Fruit fly (Drosophila melanogaster) whole organism, embryonic: ENCODE data around the gene CG42393.

Experiments used
- Antp ChIP-seq: fragments of 200-800 bp; sonication (Bioruptor generic); optimal IDR thresholded peaks from 3 replicates; lab custom pipeline; 2016; ENCODE audit warnings: missing biosample characterization, missing genetic modification characterization
- Bgb ChIP-seq: fragments of 200-800 bp; sonication (Bioruptor generic); IDR thresholded peaks from 2 replicates; pipeline ENCODE4 v1.3.6; 2022; ENCODE audit warnings: missing biosample characterization, missing genetic modification characterization; ENCODE audit not compliant: partially characterized antibody
- CG10979 ChIP-seq: fragments of 200-800 bp; sonication (Bioruptor generic); optimal IDR thresholded peaks from 2 replicates; lab custom pipeline; 2018; ENCODE audit warnings: missing biosample characterization, mild to moderate bottlenecking, missing genetic modification characterization, moderate library complexity
- CG11695 ChIP-seq: fragments of 200-800 bp; sonication (Bioruptor generic); IDR thresholded peaks from 3 replicates; pipeline ENCODE4 v1.3.6; 2022; ENCODE audit warnings: missing biosample characterization, missing genetic modification characterization
- CG13123 ChIP-seq: fragments of 200-800 bp; sonication (Bioruptor generic); optimal IDR thresholded peaks from 2 replicates; lab custom pipeline; 2016; ENCODE audit warnings: missing biosample characterization, missing genetic modification characterization
- CG13894 ChIP-seq: fragments of 200-800 bp; sonication (Bioruptor generic); optimal IDR thresholded peaks from 3 replicates; lab custom pipeline; 2018; ENCODE audit warnings: missing biosample characterization, mild to moderate bottlenecking, missing genetic modification characterization, moderate library complexity
- CG14667 ChIP-seq: fragments of 200-800 bp; sonication (Bioruptor generic); IDR thresholded peaks from 2 replicates; pipeline ENCODE4 v1.3.6; 2022; ENCODE audit warnings: missing biosample characterization, missing genetic modification characterization
- CG1529 ChIP-seq: fragments of 200-800 bp; sonication (Bioruptor generic); optimal IDR thresholded peaks from 3 replicates; lab custom pipeline; 2018; ENCODE audit warnings: missing biosample characterization, missing genetic modification characterization
- CG16863 ChIP-seq: fragments of 200-800 bp; sonication (Bioruptor generic); optimal IDR thresholded peaks from 3 replicates; lab custom pipeline; 2016; ENCODE audit warnings: missing biosample characterization, missing genetic modification characterization
- CG2129 ChIP-seq: fragments of 200-800 bp; sonication (Bioruptor generic); IDR thresholded peaks from 2 replicates; pipeline ENCODE4 v1.3.6; 2022; ENCODE audit warnings: missing biosample characterization, missing genetic modification characterization; ENCODE audit not compliant: partially characterized antibody
- CG2202 ChIP-seq: fragments of 200-800 bp; sonication (Bioruptor generic); optimal IDR thresholded peaks from 2 replicates; lab custom pipeline; 2018; ENCODE audit warnings: missing biosample characterization, mild to moderate bottlenecking, missing genetic modification characterization
- CG32767 ChIP-seq: fragments of 200-800 bp; sonication (Bioruptor generic); IDR thresholded peaks from 2 replicates; pipeline ENCODE4 v1.3.6; 2022; ENCODE audit warnings: missing biosample characterization, missing genetic modification characterization
- CG43689 ChIP-seq: fragments of 200-800 bp; sonication (Bioruptor generic); IDR thresholded peaks from 2 replicates; pipeline ENCODE4 v1.3.6; 2022; ENCODE audit warnings: missing biosample characterization, missing genetic modification characterization
- CG4404 ChIP-seq: fragments of 200-800 bp; sonication (Bioruptor generic); IDR thresholded peaks from 2 replicates; pipeline ENCODE4 v1.3.6; 2022; ENCODE audit warnings: missing biosample characterization, missing genetic modification characterization
- CG6689 ChIP-seq: fragments of 200-800 bp; sonication (Bioruptor generic); IDR thresholded peaks from 2 replicates; pipeline ENCODE4 v1.3.6; 2022; ENCODE audit warnings: missing biosample characterization, missing genetic modification characterization
- CG6765 ChIP-seq: fragments of 200-800 bp; sonication (Bioruptor generic); optimal IDR thresholded peaks from 3 replicates; lab custom pipeline; 2017; ENCODE audit warnings: missing biosample characterization, mild to moderate bottlenecking, missing genetic modification characterization
- CG7357 ChIP-seq: fragments of 200-800 bp; sonication (Bioruptor generic); IDR thresholded peaks from 3 replicates; pipeline ENCODE4 v1.3.6; 2022; ENCODE audit warnings: missing biosample characterization, missing genetic modification characterization
- CG7963 ChIP-seq: fragments of 200-800 bp; sonication (Bioruptor generic); IDR thresholded peaks from 3 replicates; pipeline ENCODE4 v1.3.6; 2022; ENCODE audit warnings: missing biosample characterization, missing genetic modification characterization; ENCODE audit not compliant: partially characterized antibody
- CrebB ChIP-seq: fragments of 200-800 bp; sonication (Bioruptor generic); optimal IDR thresholded peaks from 3 replicates; lab custom pipeline; 2018; ENCODE audit warnings: missing biosample characterization, mild to moderate bottlenecking, missing genetic modification characterization
- D19A ChIP-seq: fragments of 200-800 bp; optimal IDR thresholded peaks from 3 replicates; lab custom pipeline; 2019; ENCODE audit warnings: missing biosample characterization, mild to moderate bottlenecking, missing genetic modification characterization, moderate library complexity
- Dek ChIP-seq: fragments of 200-800 bp; sonication (Bioruptor generic); optimal IDR thresholded peaks from 3 replicates; lab custom pipeline; 2019; ENCODE audit warnings: missing biosample characterization, mild to moderate bottlenecking, missing genetic modification characterization, moderate library complexity
- Kr ChIP-seq: fragments of 200-800 bp; sonication (Bioruptor generic); optimal IDR thresholded peaks from 2 replicates; lab custom pipeline; 2017; ENCODE audit warnings: missing biosample characterization, mild to moderate bottlenecking, missing genetic modification characterization
- Optix ChIP-seq: fragments of 200-800 bp; sonication (Bioruptor generic); IDR thresholded peaks from 3 replicates; pipeline ENCODE4 v1.3.6; 2022; ENCODE audit warnings: missing biosample characterization, missing genetic modification characterization
- Ravus ChIP-seq: fragments of 200-800 bp; sonication (Bioruptor generic); IDR thresholded peaks from 2 replicates; pipeline ENCODE4 v1.3.6; 2022; ENCODE audit warnings: missing biosample characterization, missing genetic modification characterization
- Taf1 ChIP-seq: fragments of 200-800 bp; sonication (Bioruptor generic); IDR thresholded peaks from 2 replicates; pipeline ENCODE4 v1.3.6; 2022; ENCODE audit warnings: missing biosample characterization, missing genetic modification characterization
- corto ChIP-seq: fragments of 200-800 bp; sonication (Bioruptor generic); optimal IDR thresholded peaks from 2 replicates; lab custom pipeline; 2016; ENCODE audit warnings: missing biosample characterization, mild to moderate bottlenecking, missing genetic modification characterization, moderate library complexity
- dan ChIP-seq: fragments of 200-800 bp; sonication (Bioruptor generic); IDR thresholded peaks from 2 replicates; pipeline ENCODE4 v1.3.6; 2022; ENCODE audit warnings: missing biosample characterization, missing genetic modification characterization
- dmrt11E ChIP-seq: fragments of 200-800 bp; sonication (Bioruptor generic); optimal IDR thresholded peaks from 3 replicates; lab custom pipeline; 2018; ENCODE audit warnings: missing biosample characterization, mild to moderate bottlenecking, missing genetic modification characterization, moderate library complexity
- esg ChIP-seq: fragments of 200-800 bp; sonication (Bioruptor generic); conservative IDR thresholded peaks from 2 replicates; pipeline ENCODE4 v1.3.6; 2022; ENCODE audit warnings: missing biosample characterization, missing genetic modification characterization
- fru ChIP-seq: fragments of >200 bp; optimal IDR thresholded peaks from 2 replicates; lab custom pipeline; 2017
- ftz-f1 ChIP-seq: fragments of 200-800 bp; sonication (Bioruptor generic); optimal IDR thresholded peaks from 2 replicates; lab custom pipeline; 2016; ENCODE audit warnings: missing biosample characterization, missing genetic modification characterization
- grau ChIP-seq: fragments of 200-800 bp; optimal IDR thresholded peaks from 3 replicates; lab custom pipeline; 2019; ENCODE audit warnings: missing biosample characterization, mild to moderate bottlenecking, missing genetic modification characterization, moderate library complexity
- grn ChIP-seq: fragments of 200-800 bp; sonication (Bioruptor generic); optimal IDR thresholded peaks from 3 replicates; lab custom pipeline; 2017; ENCODE audit warnings: missing biosample characterization, missing genetic modification characterization
- gsb-n ChIP-seq: fragments of 200-800 bp; sonication (Bioruptor generic); optimal IDR thresholded peaks from 3 replicates; lab custom pipeline; 2018; ENCODE audit warnings: missing biosample characterization, mild to moderate bottlenecking, missing genetic modification characterization
- gt ChIP-seq: fragments of 200-800 bp; sonication (Bioruptor generic); IDR thresholded peaks from 2 replicates; pipeline ENCODE4 v1.3.6; 2022; ENCODE audit warnings: missing biosample characterization, missing genetic modification characterization
- lab ChIP-seq: fragments of 200-800 bp; sonication (Bioruptor generic); optimal IDR thresholded peaks from 3 replicates; lab custom pipeline; 2017; ENCODE audit warnings: missing biosample characterization, missing genetic modification characterization, mild to moderate bottlenecking, moderate library complexity, missing genetic modification reagents
- lbe ChIP-seq: fragments of 200-800 bp; sonication (Bioruptor generic); optimal IDR thresholded peaks from 2 replicates; lab custom pipeline; 2016; ENCODE audit warnings: missing biosample characterization, mild to moderate bottlenecking, missing genetic modification characterization
- mld ChIP-seq: fragments of 200-800 bp; sonication (Bioruptor generic); IDR thresholded peaks from 3 replicates; pipeline ENCODE4 v1.3.6; 2022; ENCODE audit warnings: missing biosample characterization, missing genetic modification characterization; ENCODE audit not compliant: partially characterized antibody
- nmo ChIP-seq: fragments of 200-800 bp; sonication (Bioruptor generic); optimal IDR thresholded peaks from 2 replicates; lab custom pipeline; 2018; ENCODE audit warnings: missing biosample characterization, mild to moderate bottlenecking, missing genetic modification characterization, moderate library complexity
- run ChIP-seq: fragments of 200-800 bp; sonication (Bioruptor generic); optimal IDR thresholded peaks from 3 replicates; lab custom pipeline; 2018; ENCODE audit warnings: missing biosample characterization, mild to moderate bottlenecking, missing genetic modification characterization
- sc ChIP-seq, 3 experiments: fragments of >200 bp in 2 of 3; fragments of 200-800 bp in 1 of 3; sonication (Bioruptor generic) in 1 of 3; optimal IDR thresholded peaks; 2 replicates in 2 of 3; 3 replicates in 1 of 3; lab custom pipeline; 2017; ENCODE audit warnings: mild to moderate bottlenecking in 1 of 3, missing biosample characterization in 1 of 3, missing genetic modification characterization in 1 of 3, missing genetic modification reagents in 1 of 3
- scrt ChIP-seq: fragments of 200-800 bp; sonication (Bioruptor generic); optimal IDR thresholded peaks from 2 replicates; lab custom pipeline; 2018; ENCODE audit warnings: missing biosample characterization, mild to moderate bottlenecking, missing genetic modification characterization, moderate library complexity
- sens-2 ChIP-seq: fragments of 200-800 bp; sonication (Bioruptor generic); IDR thresholded peaks from 2 replicates; pipeline ENCODE4 v1.3.6; 2022; ENCODE audit warnings: missing biosample characterization, missing genetic modification characterization
- sim ChIP-seq: fragments of 200-800 bp; sonication (Bioruptor generic); IDR thresholded peaks from 2 replicates; pipeline ENCODE4 v1.3.6; 2022; ENCODE audit warnings: missing biosample characterization, missing genetic modification characterization
- slp2 ChIP-seq: fragments of 200-800 bp; sonication (Bioruptor generic); optimal IDR thresholded peaks from 2 replicates; lab custom pipeline; 2016; ENCODE audit warnings: missing biosample characterization, missing genetic modification characterization
- stc ChIP-seq: fragments of 200-800 bp; sonication (Bioruptor generic); IDR thresholded peaks from 2 replicates; pipeline ENCODE4 v1.3.6; 2022; ENCODE audit warnings: missing biosample characterization, missing genetic modification characterization
- sug ChIP-seq: fragments of 200-800 bp; optimal IDR thresholded peaks from 2 replicates; lab custom pipeline; 2019; ENCODE audit warnings: missing biosample characterization, mild to moderate bottlenecking, missing genetic modification characterization, moderate library complexity
- tio ChIP-seq: fragments of 200-800 bp; sonication (Bioruptor generic); optimal IDR thresholded peaks from 2 replicates; lab custom pipeline; 2017; ENCODE audit warnings: missing biosample characterization, missing genetic modification characterization, inconsistent platforms
- tup ChIP-seq: fragments of 200-800 bp; sonication (Bioruptor generic); optimal IDR thresholded peaks from 2 replicates; lab custom pipeline; 2016; ENCODE audit warnings: missing biosample characterization, mild to moderate bottlenecking, missing genetic modification characterization, moderate library complexity
- zfh1 ChIP-seq: fragments of 200-800 bp; sonication (Bioruptor generic); IDR thresholded peaks from 3 replicates; pipeline ENCODE4 v1.3.6; 2022; ENCODE audit warnings: missing biosample characterization, missing genetic modification characterization

The CG42393 gene

DNA sequence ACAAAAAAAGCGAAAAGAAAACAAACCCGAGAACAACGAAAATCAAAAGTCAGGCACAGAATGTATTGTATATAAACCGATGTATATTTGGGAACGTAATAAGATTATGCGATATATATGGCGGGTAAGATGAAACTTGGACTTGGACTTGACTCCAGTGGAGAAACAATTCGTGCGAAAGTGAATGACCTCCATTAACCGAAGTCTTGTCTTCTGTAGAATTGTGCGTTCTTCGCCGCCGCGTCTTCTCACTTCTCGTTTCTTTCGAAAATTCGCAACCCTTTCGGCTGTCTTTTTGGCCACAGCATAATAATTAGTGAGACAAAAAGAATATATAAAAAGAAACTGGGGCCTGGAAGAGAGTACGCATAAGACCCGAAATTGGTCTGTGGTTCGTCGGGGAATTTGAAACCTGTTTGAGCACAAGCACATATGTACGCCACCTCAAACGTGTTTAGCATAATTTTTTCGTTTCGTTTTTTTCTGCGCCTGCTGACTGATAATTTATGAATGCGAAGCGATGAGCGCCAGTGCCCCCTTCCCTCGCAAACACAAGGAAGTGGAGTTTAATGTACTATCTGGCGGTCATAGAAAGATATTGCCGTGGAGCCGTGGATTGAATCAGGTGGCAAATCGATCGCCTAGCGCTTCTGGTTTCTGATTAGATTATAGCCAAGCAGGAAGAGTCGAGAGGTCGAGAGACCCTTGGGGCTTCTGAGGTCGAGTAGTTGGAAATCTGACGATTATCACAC lies 34.9 kb upstream of the CG42393 start (continued):
- no peak for TF ChIP-seq stc (GFP tag; lab: Robert Waterston, UW)
- TF ChIP-seq CG13894 (tag; lab: Kevin White, UChicago) = peak; percentile 9
- TF ChIP-seq nmo (GFP tag; lab: Kevin White, UChicago) = no peak
- no peak for TF ChIP-seq esg (GFP tag; lab: Robert Waterston, UW)
- no peak for TF ChIP-seq run (tag; lab: Kevin White, UChicago)
- TF ChIP-seq D19A = no peak
- TF ChIP-seq dan (GFP tag; lab: Robert Waterston, UW) = no peak
- TF ChIP-seq sens-2 (GFP tag; lab: Robert Waterston, UW) = no peak
- TF ChIP-seq CG1529 (GFP tag; lab: Kevin White, UChicago) = no peak
- TF ChIP-seq CG2129 (GFP tag; lab: Robert Waterston, UW) = no peak
- no peak for TF ChIP-seq fru
- TF ChIP-seq CG16863 (GFP tag; lab: Kevin White, UChicago) = no peak
- TF ChIP-seq lab (GFP tag; lab: Kevin White, UChicago) = no peak
- TF ChIP-seq tup (GFP tag; lab: Kevin White, UChicago) = no peak
- TF ChIP-seq tio = no peak
- TF ChIP-seq CG4404 (GFP tag; lab: Robert Waterston, UW) = no peak
- peak; percentile 26 for TF ChIP-seq grn (GFP tag; lab: Kevin White, UChicago)
- TF ChIP-seq dmrt11E = no peak
- TF ChIP-seq sim (GFP tag; lab: Robert Waterston, UW) = no peak
- TF ChIP-seq lbe (GFP tag; lab: Kevin White, UChicago) = peak; percentile 51
- no peak for TF ChIP-seq grau (tag; lab: Kevin White, UChicago)
- no peak for TF ChIP-seq Antp
- TF ChIP-seq Dek (tag; lab: Kevin White, UChicago) = no peak
- TF ChIP-seq mld (GFP tag; lab: Robert Waterston, UW) = no peak
- no peak for TF ChIP-seq scrt (GFP tag; lab: Kevin White, UChicago)
- no peak for TF ChIP-seq CG43689 (GFP tag; lab: Robert Waterston, UW)
- TF ChIP-seq CrebB (tag; lab: Kevin White, UChicago) = no peak
- peak; percentile 65 for TF ChIP-seq ftz-f1 (GFP tag; lab: Kevin White, UChicago)
- TF ChIP-seq corto (GFP tag; lab: Kevin White, UChicago) = no peak
- TF ChIP-seq Bgb (GFP tag; lab: Robert Waterston, UW) = no peak
- no peak for TF ChIP-seq CG7357 (GFP tag; lab: Robert Waterston, UW)
- no peak for TF ChIP-seq Optix
- no peak for TF ChIP-seq CG2202 (tag; lab: Kevin White, UChicago)
- no peak for TF ChIP-seq zfh1 (GFP tag; lab: Robert Waterston, UW)
- no peak for TF ChIP-seq gt (GFP tag; lab: Robert Waterston, UW)
- TF ChIP-seq CG14667 (GFP tag; lab: Robert Waterston, UW) = no peak

DNA sequence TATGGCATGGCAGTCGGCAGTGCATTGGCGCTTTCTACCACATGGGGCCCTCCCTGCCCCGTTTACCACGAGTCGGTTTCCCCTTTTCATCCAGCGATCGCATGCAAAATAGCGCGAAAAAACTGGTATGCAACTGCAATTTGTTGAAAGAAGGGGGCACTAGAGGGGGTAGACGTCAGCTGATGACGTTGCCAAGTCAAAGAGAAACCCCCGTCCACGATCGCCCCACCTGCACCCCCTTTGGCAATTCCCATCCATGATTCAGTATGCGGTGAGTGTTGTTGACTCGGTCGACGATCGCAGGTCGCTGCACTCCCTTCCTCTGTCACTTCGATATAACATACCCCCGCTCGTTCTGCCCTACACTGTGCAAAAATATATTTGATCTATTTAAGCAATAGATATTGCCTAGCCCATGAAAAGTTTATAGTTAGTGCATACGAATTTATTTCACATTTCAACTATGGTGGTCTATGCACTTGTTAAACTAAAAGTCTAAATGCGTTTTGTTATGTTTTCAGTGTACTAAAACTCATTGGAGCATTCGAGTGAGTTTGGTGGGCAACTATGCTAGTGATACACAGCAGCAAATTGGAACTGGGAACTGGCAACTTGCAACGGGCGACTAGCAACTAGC lies 33.7 kb upstream of the CG42393 start:
- TF ChIP-seq CG10979 (peak; percentile 93), CG32767 (GFP tag; lab: Robert Waterston, UW) (peak; percentile 58; the same call in 1 of the 2 replicates), CG6765 (GFP tag; lab: Kevin White, UChicago) (no peak), Taf1 (GFP tag; lab: Robert Waterston, UW) (no peak), Ravus (GFP tag; lab: Robert Waterston, UW) (no peak), CG7963 (GFP tag; lab: Robert Waterston, UW) (no peak), gsb-n (tag; lab: Kevin White, UChicago) (peak; percentile 89), CG11695 (GFP tag; lab: Robert Waterston, UW) (peak; percentile 53; the same call in 1 of the 3 replicates), sc (optimal IDR thresholded peaks at IDR 0.05; lab: Kevin White, UChicago) (no peak), sc (GFP tag; optimal IDR thresholded peaks at IDR 0.05; lab: Kevin White, UChicago) (peak; percentile 77), sug (tag; lab: Kevin White, UChicago) (no peak), slp2 (peak; percentile 78), Kr (GFP tag; lab: Kevin White, UChicago) (no peak), CG13123 (GFP tag; lab: Kevin White, UChicago) (peak; percentile 50), CG6689 (GFP tag; lab: Robert Waterston, UW) (peak; percentile 73)
